Fruit fly (Drosophila melanogaster) whole organism, embryonic: Measurements from ENCODE around the gene Syx5.

Source experiments
- CG1024 ChIP-seq: fragments of 200-800 bp; sonication (Bioruptor generic); IDR thresholded peaks from 2 replicates; pipeline ENCODE4 v1.3.6; 2022; ENCODE audit warnings: missing biosample characterization, missing genetic modification characterization
- CG10462 ChIP-seq: fragments of 200-800 bp; sonication (Bioruptor generic); optimal IDR thresholded peaks from 2 replicates; lab custom pipeline; 2016; ENCODE audit warnings: missing biosample characterization, missing genetic modification characterization
- CG10654 ChIP-seq: fragments of 200-800 bp; sonication (Bioruptor generic); optimal IDR thresholded peaks from 2 replicates; lab custom pipeline; 2016; ENCODE audit warnings: missing biosample characterization, missing genetic modification characterization
- CG11247 ChIP-seq: fragments of 200-800 bp; sonication (Bioruptor generic); IDR thresholded peaks from 2 replicates; pipeline ENCODE4 v1.3.6; 2022; ENCODE audit warnings: missing biosample characterization, missing genetic modification characterization
- CG11695 ChIP-seq: fragments of 200-800 bp; sonication (Bioruptor generic); IDR thresholded peaks from 3 replicates; pipeline ENCODE4 v1.3.6; 2022; ENCODE audit warnings: missing biosample characterization, missing genetic modification characterization
- CG12299 ChIP-seq: fragments of 200-800 bp; sonication (Bioruptor generic); optimal IDR thresholded peaks from 2 replicates; lab custom pipeline; 2018; ENCODE audit warnings: missing biosample characterization, mild to moderate bottlenecking, missing genetic modification characterization
- CG15073 ChIP-seq: fragments of 200-800 bp; sonication (Bioruptor generic); optimal IDR thresholded peaks from 2 replicates; lab custom pipeline; 2016; ENCODE audit warnings: missing biosample characterization, missing genetic modification characterization
- CG1602 ChIP-seq: fragments of 200-800 bp; sonication (Bioruptor generic); optimal IDR thresholded peaks from 3 replicates; lab custom pipeline; 2016; ENCODE audit warnings: missing biosample characterization, missing genetic modification characterization
- CG17612 ChIP-seq: fragments of 200-800 bp; sonication (Bioruptor generic); IDR thresholded peaks from 2 replicates; pipeline ENCODE4 v1.3.6; 2022; ENCODE audit warnings: missing biosample characterization, missing genetic modification characterization
- CG2116 ChIP-seq: fragments of 200-800 bp; sonication (Bioruptor generic); optimal IDR thresholded peaks from 3 replicates; lab custom pipeline; 2018; ENCODE audit warnings: missing biosample characterization, mild to moderate bottlenecking, missing genetic modification characterization
- CG2712 ChIP-seq: fragments of 200-800 bp; optimal IDR thresholded peaks from 3 replicates; lab custom pipeline; 2019; ENCODE audit warnings: missing biosample characterization, mild to moderate bottlenecking, missing genetic modification characterization, moderate library complexity
- CG3407 ChIP-seq: fragments of 200-800 bp; sonication (Bioruptor generic); optimal IDR thresholded peaks from 2 replicates; lab custom pipeline; 2018; ENCODE audit warnings: missing biosample characterization, mild to moderate bottlenecking, missing genetic modification characterization
- CG6765 ChIP-seq: fragments of 200-800 bp; sonication (Bioruptor generic); optimal IDR thresholded peaks from 3 replicates; lab custom pipeline; 2017; ENCODE audit warnings: missing biosample characterization, mild to moderate bottlenecking, missing genetic modification characterization
- CG7987 ChIP-seq: fragments of 200-800 bp; sonication (Bioruptor generic); optimal IDR thresholded peaks from 2 replicates; lab custom pipeline; 2018; ENCODE audit warnings: missing biosample characterization, mild to moderate bottlenecking, missing genetic modification characterization, moderate library complexity
- CG9727 ChIP-seq: fragments of 200-800 bp; sonication (Bioruptor generic); optimal IDR thresholded peaks from 3 replicates; lab custom pipeline; 2017; ENCODE audit warnings: missing biosample characterization, mild to moderate bottlenecking, missing genetic modification characterization
- CkIIα-i1 ChIP-seq: fragments of 200-800 bp; sonication (Bioruptor generic); IDR thresholded peaks from 2 replicates; pipeline ENCODE4 v1.3.6; 2022; ENCODE audit warnings: missing biosample characterization, missing genetic modification characterization
- Doc2 ChIP-seq: fragments of 200-800 bp; sonication (Bioruptor generic); IDR thresholded peaks from 2 replicates; pipeline ENCODE4 v1.3.6; 2022; ENCODE audit warnings: missing biosample characterization, missing genetic modification characterization
- Doc3 ChIP-seq: fragments of 200-800 bp; sonication (Bioruptor generic); IDR thresholded peaks from 3 replicates; pipeline ENCODE4 v1.3.6; 2022; ENCODE audit warnings: missing biosample characterization, missing genetic modification characterization; ENCODE audit not compliant: partially characterized antibody
- Eip74EF ChIP-seq, 2 experiments: fragments of 200-800 bp in 1 of 2; fragments of >200 bp in 1 of 2; sonication (Bioruptor generic) in 1 of 2; optimal IDR thresholded peaks; 2 replicates each; lab custom pipeline; 2017 to 2019; ENCODE audit warnings: missing biosample characterization in 2 of 2, missing genetic modification characterization in 2 of 2, mild to moderate bottlenecking in 1 of 2, moderate library complexity in 1 of 2
- Hand ChIP-seq: fragments of 200-800 bp; sonication (Bioruptor generic); optimal IDR thresholded peaks from 2 replicates; lab custom pipeline; 2017; ENCODE audit warnings: mild to moderate bottlenecking, missing biosample characterization, missing genetic modification reagents, missing genetic modification characterization
- Hey ChIP-seq: fragments of 200-800 bp; sonication (Bioruptor generic); optimal IDR thresholded peaks from 3 replicates; lab custom pipeline; 2018; ENCODE audit warnings: missing biosample characterization, mild to moderate bottlenecking, missing genetic modification characterization
- HmgZ ChIP-seq: fragments of 200-800 bp; sonication (Bioruptor generic); optimal IDR thresholded peaks from 2 replicates; lab custom pipeline; 2018; ENCODE audit warnings: missing biosample characterization, mild to moderate bottlenecking, missing genetic modification characterization
- Hr78 ChIP-seq, 2 experiments: fragments of 200-800 bp in 1 of 2; fragments of >200 bp in 1 of 2; sonication (Bioruptor generic) in 1 of 2; optimal IDR thresholded peaks; 2 replicates each; lab custom pipeline; 2017 to 2019; ENCODE audit warnings: missing biosample characterization in 2 of 2, missing genetic modification characterization in 2 of 2, mild to moderate bottlenecking in 1 of 2, moderate library complexity in 1 of 2
- Lpt ChIP-seq: fragments of >200 bp; optimal IDR thresholded peaks from 2 replicates; lab custom pipeline; 2018; ENCODE audit warnings: missing biosample characterization, missing genetic modification characterization
- Med ChIP-seq: fragments of 200-800 bp; sonication (Bioruptor generic); peaks from one replicate; lab custom pipeline; 2016; ENCODE audit warnings: missing biosample characterization, missing genetic modification characterization, mild to moderate bottlenecking, inconsistent platforms, moderate library complexity
- NFAT ChIP-seq: fragments of 200-800 bp; sonication (Bioruptor generic); IDR thresholded peaks from 2 replicates; pipeline ENCODE4 v1.3.6; 2022; ENCODE audit warnings: missing biosample characterization, missing genetic modification characterization
- Sox100B ChIP-seq: fragments of 200-800 bp; sonication (Bioruptor generic); optimal IDR thresholded peaks from 3 replicates; lab custom pipeline; 2018; ENCODE audit warnings: missing biosample characterization, mild to moderate bottlenecking, missing genetic modification characterization
- Sox102F ChIP-seq: fragments of 200-800 bp; sonication (Bioruptor generic); optimal IDR thresholded peaks from 2 replicates; lab custom pipeline; 2018; ENCODE audit warnings: missing biosample characterization, mild to moderate bottlenecking, missing genetic modification characterization, moderate library complexity
- Xrp1 ChIP-seq: fragments of 200-800 bp; sonication (Bioruptor generic); IDR thresholded peaks from 2 replicates; pipeline ENCODE4 v1.3.6; 2022; ENCODE audit warnings: missing biosample characterization, missing genetic modification characterization
- ara ChIP-seq: fragments of 200-800 bp; sonication (Bioruptor generic); IDR thresholded peaks from 2 replicates; pipeline ENCODE4 v1.3.6; 2022; ENCODE audit warnings: missing biosample characterization, missing genetic modification characterization
- az2 ChIP-seq: fragments of 200-800 bp; sonication (Bioruptor generic); optimal IDR thresholded peaks from 3 replicates; lab custom pipeline; 2016; ENCODE audit warnings: missing biosample characterization, missing genetic modification characterization
- chif ChIP-seq, 2 experiments: fragments of 200-800 bp; sonication (Bioruptor generic); optimal IDR thresholded peaks; 3 replicates each; lab custom pipeline; 2016; ENCODE audit warnings: missing biosample characterization in 2 of 2, missing genetic modification characterization in 2 of 2
- crol ChIP-seq: fragments of 200-800 bp; sonication (Bioruptor generic); IDR thresholded peaks from 2 replicates; pipeline ENCODE4 v1.3.6; 2022; ENCODE audit warnings: missing biosample characterization, missing genetic modification characterization
- da ChIP-seq: fragments of 200-800 bp; sonication (Bioruptor generic); optimal IDR thresholded peaks from 2 replicates; lab custom pipeline; 2016; ENCODE audit warnings: missing biosample characterization, missing genetic modification characterization
- dmrt11E ChIP-seq: fragments of 200-800 bp; sonication (Bioruptor generic); optimal IDR thresholded peaks from 3 replicates; lab custom pipeline; 2018; ENCODE audit warnings: missing biosample characterization, mild to moderate bottlenecking, missing genetic modification characterization, moderate library complexity
- fd96Cb ChIP-seq: fragments of 200-800 bp; sonication (Bioruptor generic); optimal IDR thresholded peaks from 2 replicates; lab custom pipeline; 2018; ENCODE audit warnings: missing biosample characterization, mild to moderate bottlenecking, missing genetic modification characterization, moderate library complexity
- kah ChIP-seq: fragments of 200-800 bp; sonication (Bioruptor generic); optimal IDR thresholded peaks from 2 replicates; lab custom pipeline; 2018; ENCODE audit warnings: missing biosample characterization, mild to moderate bottlenecking, missing genetic modification characterization
- luna ChIP-seq: fragments of 200-800 bp; sonication (Bioruptor generic); optimal IDR thresholded peaks from 2 replicates; lab custom pipeline; 2016; ENCODE audit warnings: missing biosample characterization, missing genetic modification characterization
- nerfin-2 ChIP-seq: fragments of 200-800 bp; sonication (Bioruptor generic); IDR thresholded peaks from 2 replicates; pipeline ENCODE4 v1.3.6; 2022; ENCODE audit warnings: missing biosample characterization, missing genetic modification characterization; ENCODE audit not compliant: partially characterized antibody
- oc ChIP-seq: fragments of 200-800 bp; sonication (Bioruptor generic); optimal IDR thresholded peaks from 2 replicates; lab custom pipeline; 2018; ENCODE audit warnings: missing biosample characterization, mild to moderate bottlenecking, missing genetic modification characterization, moderate library complexity
- ranshi ChIP-seq: fragments of 200-800 bp; sonication (Bioruptor generic); IDR thresholded peaks from 2 replicates; pipeline ENCODE4 v1.3.6; 2022; ENCODE audit warnings: missing biosample characterization, missing genetic modification characterization
- sna ChIP-seq: fragments of 200-800 bp; sonication (Bioruptor generic); IDR thresholded peaks from 2 replicates; pipeline ENCODE4 v1.3.6; 2022; ENCODE audit warnings: missing biosample characterization, missing genetic modification characterization; ENCODE audit not compliant: partially characterized antibody
- wdn ChIP-seq: fragments of 200-800 bp; sonication (Bioruptor generic); IDR thresholded peaks from 2 replicates; pipeline ENCODE4 v1.3.6; 2022; ENCODE audit warnings: missing biosample characterization, missing genetic modification characterization

The Syx5 gene

dm6 chr2L:16325515-16326257 lies 18.5 kb downstream of the Syx5 start, which contains the start of gene cact (continued):
- TF ChIP-seq CG2116 (GFP tag; lab: Kevin White, UChicago) (peak; percentile 84), wdn (GFP tag; lab: Robert Waterston, UW) (peak; percentile 73), CG1024 (GFP tag; lab: Robert Waterston, UW) (peak; percentile 85), crol (GFP tag; lab: Robert Waterston, UW) (no peak; the same call in none of the 2 replicates), CG6765 (GFP tag; lab: Kevin White, UChicago) (peak; percentile 63), Hand (peak; percentile 64), Hr78 (GFP tag; optimal IDR thresholded peaks at IDR 0.05; lab: Kevin White, UChicago) (peak in 1 of 2 experiments; percentile 59), CG7987 (GFP tag; lab: Kevin White, UChicago) (peak; percentile 62), sna (peak; percentile 73; the same call in 1 of the 2 replicates), Lpt (GFP tag; lab: Kevin White, UChicago) (no peak), Hey (tag; lab: Kevin White, UChicago) (peak; percentile 58), az2 (GFP tag; lab: Kevin White, UChicago) (peak; percentile 95), Sox100B (peak; percentile 77), CG15073 (GFP tag; lab: Kevin White, UChicago) (peak; percentile 63), CG17612 (peak; percentile 58; the same call in 1 of the 2 replicates), CG3407 (GFP tag; lab: Kevin White, UChicago) (peak; percentile 79), CkIIα-i1 (GFP tag; lab: Robert Waterston, UW) (peak; percentile 38; the same call in 1 of the 2 replicates), ranshi (GFP tag; lab: Robert Waterston, UW) (peak; percentile 92), Doc2 (GFP tag; lab: Robert Waterston, UW) (peak; percentile 70), ara (GFP tag; lab: Robert Waterston, UW) (peak; percentile 79), NFAT (GFP tag; lab: Robert Waterston, UW) (peak; percentile 87), oc (peak; percentile 91), CG10654 (peak; percentile 86), Sox102F (GFP tag; lab: Kevin White, UChicago) (peak; percentile 95), chif (GFP tag; optimal IDR thresholded peaks at IDR 0.05; lab: Kevin White, UChicago) (peak; percentile 86 to 95), CG10462 (GFP tag; lab: Kevin White, UChicago) (peak; percentile 85), HmgZ (tag; lab: Kevin White, UChicago) (peak; percentile 95), CG2712 (tag; lab: Kevin White, UChicago) (peak; percentile 95), dmrt11E (tag; lab: Kevin White, UChicago) (peak; percentile 94), CG1602 (GFP tag; lab: Kevin White, UChicago) (peak; percentile 93), Xrp1 (GFP tag; lab: Robert Waterston, UW) (peak; percentile 95), Eip74EF (GFP tag; optimal IDR thresholded peaks at IDR 0.05; lab: Kevin White, UChicago) (peak in 1 of 2 experiments; percentile 80), CG11247 (peak; percentile 85), CG12299 (peak; percentile 89), da (GFP tag; lab: Kevin White, UChicago) (peak; percentile 81), Med (GFP tag; lab: Kevin White, UChicago) (peak; percentile 99), luna (GFP tag; lab: Kevin White, UChicago) (peak; percentile 68), kah (GFP tag; lab: Kevin White, UChicago) (peak; percentile 53), fd96Cb (tag; lab: Kevin White, UChicago) (peak; percentile 88), Doc3 (GFP tag; lab: Robert Waterston, UW) (no peak), CG11695 (GFP tag; lab: Robert Waterston, UW) (peak; percentile 89), CG9727 (GFP tag; lab: Kevin White, UChicago) (peak; percentile 95), nerfin-2 (GFP tag; lab: Robert Waterston, UW) (no peak)
